Worm (Caenorhabditis elegans): ENCODE measurements around the gene tatn-1.

DNA sequence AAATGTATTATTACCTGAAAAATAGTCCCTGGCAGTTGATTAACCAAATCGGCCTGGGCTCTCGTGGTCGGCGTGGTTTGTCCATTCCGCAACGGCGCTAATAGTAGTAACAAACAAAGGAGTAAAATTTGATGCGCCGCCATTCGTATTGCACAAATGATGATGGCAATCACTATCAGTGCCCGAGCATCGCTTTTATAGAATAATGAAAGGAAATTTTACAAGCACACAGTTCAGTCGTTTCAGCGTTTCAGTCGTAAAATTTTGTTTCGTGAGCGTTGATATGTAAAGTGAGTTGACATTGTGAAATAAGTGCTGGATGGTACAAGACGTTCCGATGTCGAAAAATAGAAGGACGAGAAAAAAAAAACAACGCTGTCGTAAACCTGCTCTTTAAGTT lies 19.1 kb upstream of the tatn-1 start, which contains the start of gene Y16B4A.2:
- TF ChIP-seq hmbx-1 (tag; optimal IDR thresholded peaks at IDR 0.05): no peak
- no peak for TF ChIP-seq aly-1 (tag; optimal IDR thresholded peaks at IDR 0.05)
- TF ChIP-seq ceh-13 (GFP tag; optimal IDR thresholded peaks at IDR 0.05): no peak
- TF ChIP-seq B0310.2 (tag; optimal IDR thresholded peaks at IDR 0.05): no peak
